Fruit fly (Drosophila melanogaster) whole organism, wandering third instar larva: ENCODE measurements around the gene ninaE.

Experiments used
- Abd-B ChIP-seq: fragments of >200 bp; optimal IDR thresholded peaks from 2 replicates; lab custom pipeline; 2017; ENCODE audit warnings: missing biosample characterization, missing genetic modification characterization
- CG32264 ChIP-seq: fragments of 200-800 bp; sonication (Bioruptor generic); optimal IDR thresholded peaks from 2 replicates; lab custom pipeline; 2016; ENCODE audit warnings: missing biosample characterization, missing genetic modification characterization
- CG9705 ChIP-seq: fragments of 200-800 bp; sonication (Bioruptor generic); optimal IDR thresholded peaks from 2 replicates; lab custom pipeline; 2018; ENCODE audit warnings: missing biosample characterization, mild to moderate bottlenecking, missing genetic modification characterization
- CrebA ChIP-seq: fragments of 200-800 bp; sonication (Bioruptor generic); optimal IDR thresholded peaks from 2 replicates; lab custom pipeline; 2016; ENCODE audit warnings: missing biosample characterization, mild to moderate bottlenecking, missing genetic modification characterization, borderline replicate concordance
- Dif ChIP-seq: fragments of 200-275, 200-300 bp; sonication (Bioruptor generic); optimal IDR thresholded peaks from 2 replicates; lab custom pipeline; 2018; ENCODE audit warnings: missing biosample characterization, missing genetic modification characterization; ENCODE audit not compliant: partially characterized antibody
- GATAd ChIP-seq: sonication (Bioruptor generic); optimal IDR thresholded peaks from 2 replicates; lab custom pipeline; 2016; ENCODE audit warnings: missing biosample characterization, missing genetic modification characterization
- HLH106 ChIP-seq: fragments of 200-800 bp; optimal IDR thresholded peaks from 3 replicates; lab custom pipeline; 2019; ENCODE audit warnings: missing biosample characterization, mild to moderate bottlenecking, missing genetic modification characterization, moderate library complexity
- Hnf4 ChIP-seq: fragments of 200-800 bp; sonication (Bioruptor generic); optimal IDR thresholded peaks from 2 replicates; lab custom pipeline; 2016; ENCODE audit warnings: missing biosample characterization, mild to moderate bottlenecking, missing genetic modification characterization
- Hr78 ChIP-seq: fragments of >200 bp; optimal IDR thresholded peaks from 2 replicates; lab custom pipeline; 2017; ENCODE audit warnings: missing biosample characterization, missing genetic modification characterization
- Hr83 ChIP-seq: fragments of 200-300 bp; sonication (Bioruptor generic); optimal IDR thresholded peaks from 2 replicates; lab custom pipeline; 2016; ENCODE audit warnings: missing biosample characterization, mild to moderate bottlenecking, missing genetic modification characterization, moderate library complexity; ENCODE audit not compliant: poor library complexity, severe bottlenecking
- Jra ChIP-seq: sonication (Bioruptor generic); optimal IDR thresholded peaks from 2 replicates; lab custom pipeline; 2016; ENCODE audit warnings: missing biosample characterization, missing genetic modification characterization
- Mio ChIP-seq: sonication (Bioruptor generic); optimal IDR thresholded peaks from 2 replicates; lab custom pipeline; 2016; ENCODE audit warnings: missing biosample characterization, missing genetic modification characterization
- Myc ChIP-seq: fragments of >200 bp; optimal IDR thresholded peaks from 2 replicates; lab custom pipeline; 2017
- N ChIP-seq: fragments of >200 bp; optimal IDR thresholded peaks from 2 replicates; lab custom pipeline; 2018; ENCODE audit warnings: missing biosample characterization, missing external identifiers, missing genetic modification characterization
- OdsH ChIP-seq: fragments of 200-800 bp; sonication (Bioruptor generic); optimal IDR thresholded peaks from 2 replicates; lab custom pipeline; 2016; ENCODE audit warnings: missing biosample characterization, mild to moderate bottlenecking, missing genetic modification characterization
- Rel ChIP-seq, 2 experiments: fragments of 200-800 bp; sonication (Bioruptor generic) in 1 of 2; optimal IDR thresholded peaks; 2 replicates in 1 of 2; 3 replicates in 1 of 2; lab custom pipeline; 2016 to 2019; ENCODE audit warnings: mild to moderate bottlenecking in 2 of 2, missing biosample characterization in 2 of 2, missing genetic modification characterization in 2 of 2, moderate library complexity in 1 of 2
- Sp1 ChIP-seq: fragments of 200-800 bp; sonication (Bioruptor generic); optimal IDR thresholded peaks from 3 replicates; lab custom pipeline; 2019; ENCODE audit warnings: missing biosample characterization, mild to moderate bottlenecking, missing genetic modification characterization, moderate library complexity
- Vsx2 ChIP-seq: fragments of 200-300, 225-300 bp; sonication (Bioruptor generic); optimal IDR thresholded peaks from 2 replicates; lab custom pipeline; 2018; ENCODE audit warnings: missing biosample characterization, missing genetic modification characterization; ENCODE audit not compliant: partially characterized antibody
- br ChIP-seq: fragments of 200-800 bp; sonication (Bioruptor generic); optimal IDR thresholded peaks from 2 replicates; lab custom pipeline; 2016; ENCODE audit warnings: missing biosample characterization, missing genetic modification characterization
- brk ChIP-seq: fragments of 200-800 bp; sonication (Bioruptor generic); optimal IDR thresholded peaks from 2 replicates; lab custom pipeline; 2016; ENCODE audit warnings: missing biosample characterization, mild to moderate bottlenecking, missing genetic modification characterization
- dl ChIP-seq, 2 experiments: fragments of 175-275, 200-275 bp in 1 of 2; fragments of 200-275 bp in 1 of 2; sonication (Bioruptor generic); optimal IDR thresholded peaks; lab custom pipeline; 2018; ENCODE audit warnings: mild to moderate bottlenecking in 2 of 2, missing biosample characterization in 2 of 2, missing genetic modification characterization in 2 of 2, moderate library complexity in 2 of 2; ENCODE audit not compliant: partially characterized antibody in 2 of 2, insufficient read depth in 1 of 2
- dmrt93B ChIP-seq: fragments of 200-800 bp; sonication (Bioruptor generic); optimal IDR thresholded peaks from 2 replicates; lab custom pipeline; 2018; ENCODE audit warnings: missing biosample characterization, mild to moderate bottlenecking, missing genetic modification characterization
- dsf ChIP-seq: sonication (Bioruptor generic); optimal IDR thresholded peaks from 2 replicates; lab custom pipeline; 2016; ENCODE audit warnings: missing biosample characterization, missing genetic modification characterization, borderline replicate concordance
- ey ChIP-seq: fragments of 200-800 bp; sonication (Bioruptor generic); optimal IDR thresholded peaks from 2 replicates; lab custom pipeline; 2016; ENCODE audit warnings: missing biosample characterization, missing genetic modification characterization
- foxo ChIP-seq, 2 experiments: fragments of 200-800 bp; sonication (Bioruptor generic); optimal IDR thresholded peaks; 2 replicates in 1 of 2; 3 replicates in 1 of 2; lab custom pipeline; 2016 to 2017; ENCODE audit warnings: missing biosample characterization in 2 of 2, missing genetic modification characterization in 2 of 2
- fru ChIP-seq: fragments of 200-800 bp; sonication (Bioruptor generic); optimal IDR thresholded peaks from 3 replicates; lab custom pipeline; 2016; ENCODE audit warnings: missing biosample characterization, mild to moderate bottlenecking, missing genetic modification characterization
- h ChIP-seq: fragments of 200-800 bp; sonication (Bioruptor generic); optimal IDR thresholded peaks from 3 replicates; lab custom pipeline; 2016; ENCODE audit warnings: missing biosample characterization, mild to moderate bottlenecking, missing genetic modification characterization
- jim ChIP-seq: fragments of 175-275, 200-325 bp; sonication (Bioruptor generic); optimal IDR thresholded peaks from 2 replicates; lab custom pipeline; 2016; ENCODE audit warnings: missing biosample characterization, mild to moderate bottlenecking, missing genetic modification characterization
- lola ChIP-seq: fragments of >200 bp; optimal IDR thresholded peaks from 2 replicates; lab custom pipeline; 2017; ENCODE audit warnings: missing biosample characterization, missing genetic modification characterization
- pan ChIP-seq: fragments of >200 bp; optimal IDR thresholded peaks from 2 replicates; lab custom pipeline; 2017
- psq ChIP-seq: fragments of 200-800 bp; sonication (Bioruptor generic); optimal IDR thresholded peaks from 3 replicates; lab custom pipeline; 2017; ENCODE audit warnings: missing biosample characterization, mild to moderate bottlenecking, missing genetic modification characterization, moderate library complexity
- rgr ChIP-seq: fragments of 200-800 bp; sonication (Bioruptor generic); optimal IDR thresholded peaks from 3 replicates; lab custom pipeline; 2016; ENCODE audit warnings: missing biosample characterization, mild to moderate bottlenecking, missing genetic modification characterization
- sage ChIP-seq: fragments of 200-800 bp; sonication (Bioruptor generic); optimal IDR thresholded peaks from 2 replicates; lab custom pipeline; 2016; ENCODE audit warnings: missing biosample characterization, mild to moderate bottlenecking, missing genetic modification characterization
- sv ChIP-seq: fragments of 200-800 bp; sonication (Bioruptor generic); optimal IDR thresholded peaks from 3 replicates; lab custom pipeline; 2016; ENCODE audit warnings: missing biosample characterization, missing genetic modification characterization
- tai ChIP-seq: sonication (Bioruptor generic); optimal IDR thresholded peaks from 2 replicates; lab custom pipeline; 2016; ENCODE audit warnings: missing biosample characterization, missing genetic modification characterization
- usp ChIP-seq: fragments of >200 bp; optimal IDR thresholded peaks from 2 replicates; lab custom pipeline; 2017; ENCODE audit warnings: missing biosample characterization, missing genetic modification characterization
- woc ChIP-seq: sonication (Bioruptor generic); optimal IDR thresholded peaks from 2 replicates; lab custom pipeline; 2016; ENCODE audit warnings: missing biosample characterization, mild to moderate bottlenecking, missing genetic modification characterization

The ninaE gene

DNA sequence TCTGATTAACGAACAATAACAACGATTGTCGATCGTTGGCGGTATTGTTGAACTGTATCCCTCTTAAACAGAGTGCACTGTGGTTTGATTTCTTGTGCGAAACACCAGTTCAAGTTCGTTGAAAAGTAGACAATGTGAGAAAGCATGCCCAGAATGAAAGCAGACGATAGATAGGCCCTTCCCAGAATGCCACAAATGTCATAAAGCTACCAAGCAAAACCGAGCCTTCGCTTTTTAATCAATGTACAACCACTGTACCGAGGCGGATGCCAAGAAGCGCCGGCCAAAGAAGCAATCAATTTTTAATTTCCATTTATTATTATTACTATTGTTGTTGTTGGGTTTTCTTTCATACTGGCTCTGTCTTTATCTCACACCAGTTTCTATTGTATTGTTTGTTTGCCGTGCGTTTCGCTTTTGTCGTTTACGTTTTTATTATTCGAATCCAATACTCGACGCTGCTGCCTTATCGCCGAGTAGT, 20.9 kb upstream of the ninaE start (continued):
- TF ChIP-seq Hr78 (no peak), pan (no peak), woc (GFP tag; lab: Kevin White, UChicago) (peak; percentile 41), sv (GFP tag; lab: Kevin White, UChicago) (peak; percentile 77), psq (GFP tag; lab: Kevin White, UChicago) (peak; percentile 69)

DNA sequence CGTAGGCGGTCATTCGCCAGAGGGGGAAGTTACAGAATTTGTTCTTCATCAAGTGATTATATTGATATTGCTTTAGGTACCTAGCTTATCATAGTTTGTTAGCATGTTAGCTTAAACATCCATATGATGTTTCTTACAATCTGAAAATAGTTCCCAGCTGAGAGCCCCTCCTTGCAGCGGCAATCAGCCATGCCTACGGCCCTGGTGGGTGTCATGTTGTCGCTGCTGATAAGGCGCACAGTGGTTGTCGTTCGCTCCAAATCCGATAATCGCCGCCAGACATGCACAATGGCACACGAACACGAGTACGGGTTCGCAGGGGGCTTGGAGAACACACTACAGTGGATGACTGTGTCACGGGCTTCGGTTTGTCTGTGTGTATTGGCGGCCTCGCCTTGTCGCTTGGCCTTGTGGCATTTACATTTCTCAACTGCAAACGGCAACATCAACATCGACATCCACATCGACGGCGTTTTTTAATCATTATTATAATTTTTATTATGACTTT, 18.0 kb upstream of the ninaE start:
- TF ChIP-seq HLH106 (tag; lab: Kevin White, UChicago) (peak; percentile 89), dl (GFP tag; optimal IDR thresholded peaks at IDR 0.05; lab: Kevin White, UChicago; ENCODE audit: insufficient read depth in 1 of 2, partially characterized antibody in 2 of 2) (no peak), Hr83 (GFP tag; lab: Kevin White, UChicago) (peak; percentile 81), dmrt93B (GFP tag; lab: Kevin White, UChicago) (peak; percentile 83), Hr78 (no peak), sv (GFP tag; lab: Kevin White, UChicago) (peak; percentile 68), psq (GFP tag; lab: Kevin White, UChicago) (peak; percentile 86), brk (GFP tag; lab: Kevin White, UChicago) (no peak), Vsx2 (no peak), Dif (GFP tag; lab: Kevin White, UChicago) (peak; percentile 42), rgr (peak; percentile 96), GATAd (GFP tag; lab: Kevin White, UChicago) (peak; percentile 45), CG9705 (peak; percentile 52), h (peak; percentile 95), sage (peak; percentile 55), woc (GFP tag; lab: Kevin White, UChicago) (peak; percentile 75), OdsH (GFP tag; lab: Kevin White, UChicago) (peak; percentile 95), CrebA (GFP tag; lab: Kevin White, UChicago) (no peak), Hnf4 (GFP tag; lab: Kevin White, UChicago) (peak; percentile 92), Rel (GFP tag; optimal IDR thresholded peaks at IDR 0.05; lab: Kevin White, UChicago) (peak; percentile 33), Rel (tag; optimal IDR thresholded peaks at IDR 0.05; lab: Kevin White, UChicago) (peak; percentile 87), Sp1 (peak; percentile 86), N (no peak), jim (GFP tag; lab: Kevin White, UChicago) (peak; percentile 10), CG32264 (GFP tag; lab: Kevin White, UChicago) (peak; percentile 66), fru (peak; percentile 95), ey (peak; percentile 96), Mio (GFP tag; lab: Kevin White, UChicago) (peak; percentile 78), lola (GFP tag; lab: Kevin White, UChicago) (no peak), br (GFP tag; lab: Kevin White, UChicago) (peak; percentile 95), Jra (peak; percentile 92), pan (no peak), foxo (GFP tag; optimal IDR thresholded peaks at IDR 0.05; lab: Kevin White, UChicago) (peak; percentile 6 to 94), tai (GFP tag; lab: Kevin White, UChicago) (peak; percentile 89), Myc (lab: Kevin White, UChicago) (no peak), Abd-B (GFP tag; lab: Kevin White, UChicago) (no peak), dsf (GFP tag; lab: Kevin White, UChicago) (peak; percentile 56)

DNA sequence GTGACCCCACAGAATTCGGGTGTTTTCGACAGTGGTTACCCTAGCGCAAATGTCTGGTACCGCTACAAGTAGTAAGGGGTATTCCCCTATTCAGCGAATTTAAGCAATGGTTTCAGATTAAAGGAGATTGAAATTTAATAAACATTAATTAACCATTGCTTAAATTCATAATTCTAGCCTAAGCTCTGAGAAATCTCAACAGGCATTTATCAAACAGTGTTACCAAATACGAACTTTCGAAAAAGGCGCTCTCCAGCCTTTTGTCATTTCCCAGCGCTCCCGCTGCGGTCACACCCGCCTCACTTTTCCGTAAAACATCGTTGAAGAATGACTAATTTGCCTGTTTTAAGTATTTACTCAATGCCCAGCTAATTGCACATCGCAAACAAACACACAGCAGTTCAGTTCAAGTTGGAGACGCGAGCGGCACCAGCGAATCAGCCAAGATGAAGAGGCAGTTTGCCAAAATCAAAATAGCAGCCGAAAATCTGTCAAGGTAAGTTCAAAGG, 16.9 kb upstream of the ninaE start, which contains the start of the genes Surf6 and RhoGAP92B:
Gene Surf6 (minus strand): TSS at position 4 of the 509 bp plus-strand sequence.
Gene RhoGAP92B (plus strand): TSS at position 300 of the 509 bp plus-strand sequence.
- TF ChIP-seq h: peak; percentile 81
- TF ChIP-seq fru: peak; percentile 62
- no peak for TF ChIP-seq Abd-B (GFP tag; lab: Kevin White, UChicago)
- TF ChIP-seq Hr78: no peak
- TF ChIP-seq Vsx2: no peak
- TF ChIP-seq Jra: peak; percentile 73
- peak; percentile 49 for TF ChIP-seq HLH106 (tag; lab: Kevin White, UChicago)
- peak; percentile 39 for TF ChIP-seq Hnf4 (GFP tag; lab: Kevin White, UChicago)
- peak in 1 of 2 experiments; percentile 68 for TF ChIP-seq foxo (GFP tag; optimal IDR thresholded peaks at IDR 0.05; lab: Kevin White, UChicago)
- peak; percentile 8 for TF ChIP-seq dsf (GFP tag; lab: Kevin White, UChicago)
- TF ChIP-seq sage: no peak
- TF ChIP-seq pan: no peak
- no peak for TF ChIP-seq tai (GFP tag; lab: Kevin White, UChicago)
- TF ChIP-seq CG32264 (GFP tag; lab: Kevin White, UChicago): no peak
- peak; percentile 37 for TF ChIP-seq OdsH (GFP tag; lab: Kevin White, UChicago)
- TF ChIP-seq Myc (lab: Kevin White, UChicago): peak; percentile 49
- TF ChIP-seq GATAd (GFP tag; lab: Kevin White, UChicago): no peak
- peak; percentile 48 for TF ChIP-seq CG9705
- TF ChIP-seq sv (GFP tag; lab: Kevin White, UChicago): peak; percentile 56
- no peak for TF ChIP-seq dl (GFP tag; optimal IDR thresholded peaks at IDR 0.05; lab: Kevin White, UChicago; ENCODE audit: insufficient read depth in 1 of 2, partially characterized antibody in 2 of 2)
- TF ChIP-seq dmrt93B (GFP tag; lab: Kevin White, UChicago): no peak
- no peak for TF ChIP-seq usp (GFP tag; lab: Kevin White, UChicago)
- TF ChIP-seq lola (GFP tag; lab: Kevin White, UChicago): no peak
- TF ChIP-seq N: no peak
- peak; percentile 65 for TF ChIP-seq Sp1
- TF ChIP-seq Mio (GFP tag; lab: Kevin White, UChicago): no peak
- peak; percentile 74 for TF ChIP-seq Hr83 (GFP tag; lab: Kevin White, UChicago)
- TF ChIP-seq CrebA (GFP tag; lab: Kevin White, UChicago): no peak
- no peak for TF ChIP-seq Rel (GFP tag; optimal IDR thresholded peaks at IDR 0.05; lab: Kevin White, UChicago)
- peak; percentile 93 for TF ChIP-seq Rel (tag; optimal IDR thresholded peaks at IDR 0.05; lab: Kevin White, UChicago)
- peak; percentile 59 for TF ChIP-seq ey
- peak; percentile 35 for TF ChIP-seq psq (GFP tag; lab: Kevin White, UChicago)
- no peak for TF ChIP-seq jim (GFP tag; lab: Kevin White, UChicago)
- peak; percentile 72 for TF ChIP-seq br (GFP tag; lab: Kevin White, UChicago)
- TF ChIP-seq brk (GFP tag; lab: Kevin White, UChicago): no peak
- TF ChIP-seq Dif (GFP tag; lab: Kevin White, UChicago): no peak
- TF ChIP-seq rgr: peak; percentile 56
- TF ChIP-seq woc (GFP tag; lab: Kevin White, UChicago): peak; percentile 40
